2 worm cellular contexts compared by ENCODE assay signal in the genomic region with DNA sequence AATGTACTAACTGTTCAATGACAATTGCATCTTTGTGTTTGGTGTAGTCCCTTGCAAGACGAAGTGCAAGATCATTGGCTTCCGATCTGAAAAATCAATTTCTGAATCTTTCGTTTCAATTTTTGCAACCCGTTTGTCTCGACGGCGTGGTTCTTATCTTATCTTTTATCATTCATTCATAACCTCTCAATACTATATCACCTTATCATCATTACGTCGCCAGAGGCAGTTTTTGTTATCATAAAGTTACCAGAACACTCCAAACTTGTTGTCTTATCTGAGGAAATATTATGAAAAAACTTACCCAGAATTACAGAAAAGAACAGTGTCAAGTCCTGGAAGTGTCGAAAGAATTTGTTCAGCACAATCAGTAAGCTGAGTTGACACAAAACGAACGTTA.
TF ChIP-seq lines count a peak whose summit lies in the region.

No protein-coding gene starts in this region.

TF ChIP-seq in whole organism, L1 larva, 84 proteins besides CTCF, POLR2A, EP300 and RAD21 (continued from another document):
- TF ChIP-seq aha-1 (tag; optimal IDR thresholded peaks at IDR 0.05; lab: Kevin White, UChicago) (no peak), alr-1 (tag; optimal IDR thresholded peaks at IDR 0.05; lab: Kevin White, UChicago; ENCODE audit: borderline replicate concordance) (no peak), sptf-1 (tag; optimal IDR thresholded peaks at IDR 0.05; lab: Kevin White, UChicago) (no peak), nhr-28 (tag; optimal IDR thresholded peaks at IDR 0.05; lab: Kevin White, UChicago) (no peak), ceh-63 (GFP tag; optimal IDR thresholded peaks at IDR 0.05; lab: Kevin White, UChicago) (no peak), jun-1 (tag; optimal IDR thresholded peaks at IDR 0.05; lab: Kevin White, UChicago) (no peak), elt-2 (tag; optimal IDR thresholded peaks at IDR 0.05; lab: Kevin White, UChicago) (peak; percentile 97), nhr-12 (tag; optimal IDR thresholded peaks at IDR 0.05; lab: Kevin White, UChicago) (no peak), zag-1 (tag; optimal IDR thresholded peaks at IDR 0.05; lab: Kevin White, UChicago) (no peak), F16B12.6 (tag; optimal IDR thresholded peaks at IDR 0.05; lab: Kevin White, UChicago) (no peak), blmp-1 (tag; optimal IDR thresholded peaks at IDR 0.05; lab: Kevin White, UChicago) (peak; percentile 1), lin-35 (GFP tag; optimal IDR thresholded peaks at IDR 0.05; lab: Kevin White, UChicago) (peak in 1 of 2 experiments; percentile 7), efl-3 (GFP tag; optimal IDR thresholded peaks at IDR 0.05; lab: Kevin White, UChicago) (no peak), isw-1 (GFP tag; IDR thresholded peaks at IDR 0.05; lab: Robert Waterston, UW) (no peak), nhr-237 (tag; optimal IDR thresholded peaks at IDR 0.05; lab: Kevin White, UChicago) (no peak), nhr-11 (tag; optimal IDR thresholded peaks at IDR 0.05; lab: Kevin White, UChicago) (no peak), nhr-84 (tag; optimal IDR thresholded peaks at IDR 0.05; lab: Kevin White, UChicago) (no peak), nhr-85 (tag; lab: Kevin White, UChicago) (no peak), C16A3.4 (tag; optimal IDR thresholded peaks at IDR 0.05; lab: Kevin White, UChicago) (no peak), fkh-4 (tag; optimal IDR thresholded peaks at IDR 0.05; lab: Kevin White, UChicago; ENCODE audit: borderline replicate concordance) (no peak), unc-30 (tag; optimal IDR thresholded peaks at IDR 0.05; lab: Kevin White, UChicago) (no peak), fkh-10 (GFP tag; optimal IDR thresholded peaks at IDR 0.05; lab: Kevin White, UChicago) (no peak), ces-1 (GFP tag; optimal IDR thresholded peaks at IDR 0.05; lab: Kevin White, UChicago) (no peak), unc-86 (tag; optimal IDR thresholded peaks at IDR 0.05; lab: Kevin White, UChicago) (no peak), dpl-1 (GFP tag; optimal IDR thresholded peaks at IDR 0.05; lab: Kevin White, UChicago) (no peak), snpc-4 (tag; optimal IDR thresholded peaks at IDR 0.05; lab: Kevin White, UChicago) (no peak), ceh-90 (tag; optimal IDR thresholded peaks at IDR 0.05; lab: Kevin White, UChicago) (no peak), Y116A8C.19 (tag; optimal IDR thresholded peaks at IDR 0.05; lab: Kevin White, UChicago; ENCODE audit: borderline replicate concordance) (no peak), snu-23 (GFP tag; optimal IDR thresholded peaks at IDR 0.05; lab: Kevin White, UChicago) (no peak), elt-3 (tag; optimal IDR thresholded peaks at IDR 0.05; lab: Kevin White, UChicago) (peak in 5 of 6 experiments; percentile 0 to 97 (median 93)), pag-3 (tag; optimal IDR thresholded peaks at IDR 0.05; lab: Kevin White, UChicago; ENCODE audit: borderline replicate concordance, insufficient read depth) (no peak), vab-15 (tag; optimal IDR thresholded peaks at IDR 0.05; lab: Kevin White, UChicago) (no peak), fos-1 (tag; optimal IDR thresholded peaks at IDR 0.05; lab: Kevin White, UChicago) (no peak), lsy-2 (tag; optimal IDR thresholded peaks at IDR 0.05; lab: Kevin White, UChicago) (peak in 1 of 2 experiments; percentile 12), egl-27 (tag; optimal IDR thresholded peaks at IDR 0.05; lab: Kevin White, UChicago) (no peak), C04F5.9 (tag; optimal IDR thresholded peaks at IDR 0.05; lab: Kevin White, UChicago) (no peak), lin-15B (tag; optimal IDR thresholded peaks at IDR 0.05; lab: Kevin White, UChicago) (no peak), lin-14 (GFP tag; optimal IDR thresholded peaks at IDR 0.05; lab: Kevin White, UChicago) (peak; percentile 20), sox-4 (tag; optimal IDR thresholded peaks at IDR 0.05; lab: Kevin White, UChicago) (no peak), dsc-1 (tag; optimal IDR thresholded peaks at IDR 0.05; lab: Kevin White, UChicago) (no peak), lin-39 (tag; optimal IDR thresholded peaks at IDR 0.05; lab: Kevin White, UChicago) (no peak)
TF ChIP-seq in whole organism, L1 larva: peak in this region for 9.

TF ChIP-seq in whole organism, L3 larva, 47 proteins besides CTCF, POLR2A, EP300 and RAD21 (continued from another document):
- TF ChIP-seq jun-1 (tag; optimal IDR thresholded peaks at IDR 0.05; lab: Kevin White, UChicago) (peak; percentile 64), lin-15B (tag; optimal IDR thresholded peaks at IDR 0.05; lab: Kevin White, UChicago) (no peak), unc-62 (GFP tag; optimal IDR thresholded peaks at IDR 0.05; lab: Kevin White, UChicago) (no peak), elt-2 (tag; optimal IDR thresholded peaks at IDR 0.05; lab: Kevin White, UChicago) (peak; percentile 94), zag-1 (tag; optimal IDR thresholded peaks at IDR 0.05; lab: Kevin White, UChicago) (no peak), skn-1 (tag; optimal IDR thresholded peaks at IDR 0.05; lab: Kevin White, UChicago) (no peak), nhr-12 (tag; optimal IDR thresholded peaks at IDR 0.05; lab: Kevin White, UChicago) (no peak), sea-2 (GFP tag; optimal IDR thresholded peaks at IDR 0.05; lab: Kevin White, UChicago) (no peak)
